Fruit fly (Drosophila melanogaster) whole organism, embryonic: ENCODE results near the gene CG6040.
A peak's percentile ranks its signal among the peaks of the same experiment; 100 is the strongest.

Experiments used
- Adf1 ChIP-seq: fragments of 200-800 bp; sonication (Bioruptor generic); IDR thresholded peaks from 2 replicates; pipeline ENCODE4 v1.3.6; 2022; ENCODE audit warnings: missing biosample characterization, missing genetic modification characterization
- CG10209 ChIP-seq: fragments of 200-800 bp; sonication (Bioruptor generic); optimal IDR thresholded peaks from 3 replicates; lab custom pipeline; 2017; ENCODE audit warnings: missing biosample characterization, mild to moderate bottlenecking, missing genetic modification characterization, missing genetic modification reagents
- CG10654 ChIP-seq: fragments of 200-800 bp; sonication (Bioruptor generic); optimal IDR thresholded peaks from 2 replicates; lab custom pipeline; 2016; ENCODE audit warnings: missing biosample characterization, missing genetic modification characterization
- CG11456 ChIP-seq: fragments of 200-800 bp; sonication (Bioruptor generic); IDR thresholded peaks from 3 replicates; pipeline ENCODE4 v1.3.6; 2022; ENCODE audit warnings: missing biosample characterization, missing genetic modification characterization
- CG14050 ChIP-seq: fragments of 200-800 bp; sonication (Bioruptor generic); IDR thresholded peaks from 3 replicates; pipeline ENCODE4 v1.3.6; 2022; ENCODE audit warnings: missing biosample characterization, missing genetic modification characterization
- CG14441 ChIP-seq: fragments of 200-800 bp; sonication (Bioruptor generic); IDR thresholded peaks from 2 replicates; pipeline ENCODE4 v1.3.6; 2022; ENCODE audit warnings: missing biosample characterization, missing genetic modification characterization
- CG14710 ChIP-seq: fragments of 200-800 bp; sonication (Bioruptor generic); optimal IDR thresholded peaks from 3 replicates; lab custom pipeline; 2019; ENCODE audit warnings: missing biosample characterization, mild to moderate bottlenecking, missing genetic modification characterization, moderate library complexity
- CG15011 ChIP-seq: fragments of 200-800 bp; sonication (Bioruptor generic); optimal IDR thresholded peaks from 3 replicates; lab custom pipeline; 2018; ENCODE audit warnings: missing biosample characterization, mild to moderate bottlenecking, missing genetic modification characterization
- CG1529 ChIP-seq: fragments of 200-800 bp; sonication (Bioruptor generic); optimal IDR thresholded peaks from 3 replicates; lab custom pipeline; 2018; ENCODE audit warnings: missing biosample characterization, missing genetic modification characterization
- CG15479 ChIP-seq: fragments of 200-800 bp; sonication (Bioruptor generic); optimal IDR thresholded peaks from 3 replicates; lab custom pipeline; 2019; ENCODE audit warnings: missing biosample characterization, mild to moderate bottlenecking, missing genetic modification characterization, moderate library complexity
- CG1602 ChIP-seq: fragments of 200-800 bp; sonication (Bioruptor generic); optimal IDR thresholded peaks from 3 replicates; lab custom pipeline; 2016; ENCODE audit warnings: missing biosample characterization, missing genetic modification characterization
- CG17829 ChIP-seq: fragments of 200-800 bp; optimal IDR thresholded peaks from 2 replicates; lab custom pipeline; 2019; ENCODE audit warnings: missing biosample characterization, mild to moderate bottlenecking, missing genetic modification characterization, moderate library complexity
- CG18619 ChIP-seq: fragments of 200-800 bp; sonication (Bioruptor generic); optimal IDR thresholded peaks from 3 replicates; lab custom pipeline; 2017; ENCODE audit warnings: missing biosample characterization, mild to moderate bottlenecking, missing genetic modification characterization
- CG18764 ChIP-seq: fragments of 200-800 bp; sonication (Bioruptor generic); optimal IDR thresholded peaks from 3 replicates; lab custom pipeline; 2016; ENCODE audit warnings: missing biosample characterization, missing genetic modification characterization
- CG2199 ChIP-seq: fragments of 200-800 bp; sonication (Bioruptor generic); IDR thresholded peaks from 3 replicates; pipeline ENCODE4 v1.3.6; 2022; ENCODE audit warnings: missing biosample characterization, missing genetic modification characterization
- CG2889 ChIP-seq: fragments of 200-800 bp; sonication (Bioruptor generic); IDR thresholded peaks from 3 replicates; pipeline ENCODE4 v1.3.6; 2022; ENCODE audit warnings: missing biosample characterization, missing genetic modification characterization
- CG32532 ChIP-seq: fragments of 200-800 bp; sonication (Bioruptor generic); IDR thresholded peaks from 2 replicates; pipeline ENCODE4 v1.3.6; 2022; ENCODE audit warnings: missing biosample characterization, missing genetic modification characterization
- CG5245 ChIP-seq: fragments of 200-800 bp; sonication (Bioruptor generic); optimal IDR thresholded peaks from 3 replicates; lab custom pipeline; 2016; ENCODE audit warnings: missing biosample characterization, missing genetic modification characterization
- CG5953 ChIP-seq: fragments of 200-800 bp; sonication (Bioruptor generic); IDR thresholded peaks from 2 replicates; pipeline ENCODE4 v1.3.6; 2022; ENCODE audit warnings: missing biosample characterization, missing genetic modification characterization
- CG6272 ChIP-seq: fragments of 200-800 bp; sonication (Bioruptor generic); IDR thresholded peaks from 2 replicates; pipeline ENCODE4 v1.3.6; 2022; ENCODE audit warnings: missing biosample characterization, missing genetic modification characterization
- CG6689 ChIP-seq: fragments of 200-800 bp; sonication (Bioruptor generic); IDR thresholded peaks from 2 replicates; pipeline ENCODE4 v1.3.6; 2022; ENCODE audit warnings: missing biosample characterization, missing genetic modification characterization
- CG7928 ChIP-seq: fragments of 200-800 bp; sonication (Bioruptor generic); optimal IDR thresholded peaks from 2 replicates; lab custom pipeline; 2017; ENCODE audit warnings: missing biosample characterization, mild to moderate bottlenecking, missing genetic modification characterization
- Camta ChIP-seq: fragments of 200-800 bp; sonication (Bioruptor generic); optimal IDR thresholded peaks from 2 replicates; lab custom pipeline; 2016; ENCODE audit warnings: missing biosample characterization, missing genetic modification characterization
- D19A ChIP-seq: fragments of 200-800 bp; optimal IDR thresholded peaks from 3 replicates; lab custom pipeline; 2019; ENCODE audit warnings: missing biosample characterization, mild to moderate bottlenecking, missing genetic modification characterization, moderate library complexity
- Dref ChIP-seq: fragments of 200-800 bp; sonication (Bioruptor generic); IDR thresholded peaks from 2 replicates; pipeline ENCODE4 v1.3.6; 2022; ENCODE audit warnings: missing biosample characterization, missing genetic modification characterization
- Elba2 ChIP-seq: fragments of 200-800 bp; sonication (Bioruptor generic); optimal IDR thresholded peaks from 3 replicates; lab custom pipeline; 2016; ENCODE audit warnings: missing biosample characterization, missing genetic modification characterization
- Lpt ChIP-seq: fragments of >200 bp; optimal IDR thresholded peaks from 2 replicates; lab custom pipeline; 2018; ENCODE audit warnings: missing biosample characterization, missing genetic modification characterization
- Max ChIP-seq: fragments of 200-800 bp; sonication (Bioruptor generic); optimal IDR thresholded peaks from 2 replicates; lab custom pipeline; 2016; ENCODE audit warnings: missing biosample characterization, mild to moderate bottlenecking, missing genetic modification characterization
- Ptx1 ChIP-seq: fragments of 200-800 bp; sonication (Bioruptor generic); IDR thresholded peaks from 2 replicates; pipeline ENCODE4 v1.3.6; 2022; ENCODE audit warnings: missing biosample characterization, missing genetic modification characterization
- Sin3A ChIP-seq: fragments of >200 bp; optimal IDR thresholded peaks from 2 replicates; lab custom pipeline; 2018
- ac ChIP-seq: fragments of 200-800 bp; sonication (Bioruptor generic); optimal IDR thresholded peaks from 3 replicates; lab custom pipeline; 2017; ENCODE audit warnings: missing biosample characterization, mild to moderate bottlenecking, missing genetic modification characterization
- ap ChIP-seq: fragments of 200-800 bp; sonication (Bioruptor generic); IDR thresholded peaks from 2 replicates; pipeline ENCODE4 v1.3.6; 2022; ENCODE audit warnings: missing biosample characterization, missing genetic modification characterization
- ara ChIP-seq: fragments of 200-800 bp; sonication (Bioruptor generic); IDR thresholded peaks from 2 replicates; pipeline ENCODE4 v1.3.6; 2022; ENCODE audit warnings: missing biosample characterization, missing genetic modification characterization
- bowl ChIP-seq: fragments of 200-800 bp; sonication (Bioruptor generic); IDR thresholded peaks from 2 replicates; pipeline ENCODE4 v1.3.6; 2022; ENCODE audit warnings: missing biosample characterization, missing genetic modification characterization
- btn ChIP-seq: fragments of 200-800 bp; sonication (Bioruptor generic); optimal IDR thresholded peaks from 2 replicates; lab custom pipeline; 2016; ENCODE audit warnings: missing biosample characterization, missing genetic modification characterization
- chm ChIP-seq: fragments of 200-800 bp; sonication (Bioruptor generic); IDR thresholded peaks from 2 replicates; pipeline ENCODE4 v1.3.6; 2022; ENCODE audit warnings: missing biosample characterization, missing genetic modification characterization
- chn ChIP-seq: fragments of 200-800 bp; sonication (Bioruptor generic); optimal IDR thresholded peaks from 2 replicates; lab custom pipeline; 2016; ENCODE audit warnings: missing biosample characterization, missing genetic modification characterization
- fd3F ChIP-seq: fragments of 200-800 bp; sonication (Bioruptor generic); optimal IDR thresholded peaks from 2 replicates; lab custom pipeline; 2018; ENCODE audit warnings: missing biosample characterization, mild to moderate bottlenecking, missing genetic modification characterization, moderate library complexity
- fd96Cb ChIP-seq: fragments of 200-800 bp; sonication (Bioruptor generic); optimal IDR thresholded peaks from 2 replicates; lab custom pipeline; 2018; ENCODE audit warnings: missing biosample characterization, mild to moderate bottlenecking, missing genetic modification characterization, moderate library complexity
- fru ChIP-seq: fragments of >200 bp; optimal IDR thresholded peaks from 2 replicates; lab custom pipeline; 2017
- jing ChIP-seq: fragments of 200-800 bp; sonication (Bioruptor generic); optimal IDR thresholded peaks from 2 replicates; lab custom pipeline; 2018; ENCODE audit warnings: missing biosample characterization, mild to moderate bottlenecking, missing genetic modification characterization
- luna ChIP-seq: fragments of 200-800 bp; sonication (Bioruptor generic); optimal IDR thresholded peaks from 2 replicates; lab custom pipeline; 2016; ENCODE audit warnings: missing biosample characterization, missing genetic modification characterization
- maf-S ChIP-seq: fragments of 200-800 bp; sonication (Bioruptor generic); optimal IDR thresholded peaks from 2 replicates; lab custom pipeline; 2016; ENCODE audit warnings: missing biosample characterization, missing genetic modification characterization
- odd ChIP-seq: fragments of 200-800 bp; sonication (Bioruptor generic); optimal IDR thresholded peaks from 2 replicates; lab custom pipeline; 2017; ENCODE audit warnings: missing biosample characterization, mild to moderate bottlenecking, missing genetic modification characterization
- pb ChIP-seq: fragments of 200-800 bp; sonication (Bioruptor generic); optimal IDR thresholded peaks from 3 replicates; lab custom pipeline; 2016; ENCODE audit warnings: missing biosample characterization, missing genetic modification characterization
- sens ChIP-seq: fragments of 200-800 bp; sonication (Bioruptor generic); peaks from one replicate; lab custom pipeline; 2016; ENCODE audit warnings: missing biosample characterization, missing genetic modification characterization
- sens-2 ChIP-seq: fragments of 200-800 bp; sonication (Bioruptor generic); IDR thresholded peaks from 2 replicates; pipeline ENCODE4 v1.3.6; 2022; ENCODE audit warnings: missing biosample characterization, missing genetic modification characterization
- seq ChIP-seq: fragments of 200-800 bp; sonication (Bioruptor generic); IDR thresholded peaks from 2 replicates; pipeline ENCODE4 v1.3.6; 2022; ENCODE audit warnings: missing biosample characterization, missing genetic modification characterization
- sim ChIP-seq: fragments of 200-800 bp; sonication (Bioruptor generic); IDR thresholded peaks from 2 replicates; pipeline ENCODE4 v1.3.6; 2022; ENCODE audit warnings: missing biosample characterization, missing genetic modification characterization
- sisA ChIP-seq: fragments of 200-800 bp; sonication (Bioruptor generic); IDR thresholded peaks from 2 replicates; pipeline ENCODE4 v1.3.6; 2022; ENCODE audit warnings: missing biosample characterization, missing genetic modification characterization
- tin ChIP-seq: fragments of 200-800 bp; sonication (Bioruptor generic); optimal IDR thresholded peaks from 3 replicates; lab custom pipeline; 2016; ENCODE audit warnings: missing biosample characterization, missing genetic modification characterization
- tup ChIP-seq: fragments of 200-800 bp; sonication (Bioruptor generic); optimal IDR thresholded peaks from 2 replicates; lab custom pipeline; 2016; ENCODE audit warnings: missing biosample characterization, mild to moderate bottlenecking, missing genetic modification characterization, moderate library complexity
- unpg ChIP-seq: fragments of 200-800 bp; sonication (Bioruptor generic); optimal IDR thresholded peaks from 3 replicates; lab custom pipeline; 2018; ENCODE audit warnings: missing biosample characterization, mild to moderate bottlenecking, missing genetic modification characterization, moderate library complexity
- usp ChIP-seq: fragments of >200 bp; optimal IDR thresholded peaks from 2 replicates; lab custom pipeline; 2017; ENCODE audit warnings: missing biosample characterization, missing genetic modification characterization

The CG6040 gene

DNA sequence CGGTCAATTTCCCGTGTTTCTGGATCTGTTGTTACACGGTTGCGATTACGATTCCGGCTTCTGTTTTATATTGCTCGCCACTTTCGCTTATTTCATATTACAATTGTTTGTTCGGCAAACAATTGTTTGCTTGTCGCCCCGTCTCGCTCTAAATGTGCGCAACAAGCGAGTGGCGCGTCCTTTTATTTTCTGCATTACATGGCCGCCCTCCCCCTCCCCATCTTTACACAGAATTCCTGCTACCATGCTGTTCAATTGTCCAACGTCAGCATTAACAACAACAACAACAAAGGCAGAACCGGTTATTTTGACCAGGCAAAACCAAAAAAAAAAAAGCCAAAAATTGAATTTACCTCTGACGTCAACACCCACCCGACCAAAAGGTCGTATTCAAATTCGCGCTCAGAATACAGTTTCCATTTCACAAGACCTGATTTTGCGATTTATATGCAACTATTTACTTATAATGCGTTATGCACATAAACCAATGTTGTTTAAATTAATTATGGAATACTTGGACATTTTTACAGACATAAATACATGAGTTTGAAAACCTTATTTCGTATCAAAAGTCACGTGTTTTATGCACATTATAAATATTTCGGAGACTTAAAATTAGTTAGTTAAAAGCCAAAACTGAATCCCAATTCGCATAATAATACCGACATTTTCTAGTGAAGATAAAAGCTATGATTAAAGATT lies 69.5 kb downstream of the CG6040 start (continued):
- TF ChIP-seq ara (GFP tag; lab: Robert Waterston, UW): no peak
- TF ChIP-seq tup: no peak
- no peak for TF ChIP-seq jing (GFP tag; lab: Kevin White, UChicago)
- no peak for TF ChIP-seq CG6689 (GFP tag; lab: Robert Waterston, UW)
- TF ChIP-seq CG5245 (GFP tag; lab: Kevin White, UChicago): no peak
- TF ChIP-seq bowl (GFP tag; lab: Robert Waterston, UW): no peak
- no peak for TF ChIP-seq CG15011 (GFP tag; lab: Kevin White, UChicago)
- no peak for TF ChIP-seq CG5953
- TF ChIP-seq seq: no peak
- no peak for TF ChIP-seq CG15479 (GFP tag; lab: Kevin White, UChicago)
- TF ChIP-seq Elba2: no peak
- no peak for TF ChIP-seq maf-S (GFP tag; lab: Kevin White, UChicago)
- TF ChIP-seq sisA (GFP tag; lab: Robert Waterston, UW): no peak
- no peak for TF ChIP-seq Ptx1 (GFP tag; lab: Robert Waterston, UW)
- TF ChIP-seq fd96Cb: no peak
- TF ChIP-seq CG1602: no peak
- TF ChIP-seq CG2889 (GFP tag; lab: Robert Waterston, UW): no peak
- TF ChIP-seq pb (GFP tag; lab: Kevin White, UChicago): no peak
- no peak for TF ChIP-seq CG10654 (GFP tag; lab: Kevin White, UChicago)
- TF ChIP-seq odd (GFP tag; lab: Kevin White, UChicago): peak; percentile 39
- no peak for TF ChIP-seq CG14441 (GFP tag; lab: Robert Waterston, UW)
- no peak for TF ChIP-seq Adf1
- no peak for TF ChIP-seq CG1529
- TF ChIP-seq usp (GFP tag; lab: Kevin White, UChicago): no peak
- peak; percentile 14; the same call in 1 of the 2 replicates for TF ChIP-seq CG32532
- no peak for TF ChIP-seq Camta
- no peak for TF ChIP-seq D19A (tag; lab: Kevin White, UChicago)
- TF ChIP-seq Dref (GFP tag; lab: Robert Waterston, UW): no peak
- no peak for TF ChIP-seq Lpt
- 0 out of 2 replicates have a peak, but pooled peaks have one; percentile 17 for TF ChIP-seq chm
- no peak for TF ChIP-seq CG6272
- no peak for TF ChIP-seq CG14050
- TF ChIP-seq CG14710 (tag; lab: Kevin White, UChicago): no peak
- TF ChIP-seq sens-2 (GFP tag; lab: Robert Waterston, UW): no peak
- no peak for TF ChIP-seq luna (GFP tag; lab: Kevin White, UChicago)
- no peak for TF ChIP-seq btn
- no peak for TF ChIP-seq CG18619 (GFP tag; lab: Kevin White, UChicago)
- no peak for TF ChIP-seq ac (GFP tag; lab: Kevin White, UChicago)
- TF ChIP-seq CG11456: no peak
- TF ChIP-seq tin (GFP tag; lab: Kevin White, UChicago): no peak
- TF ChIP-seq sim (GFP tag; lab: Robert Waterston, UW): no peak
- no peak for TF ChIP-seq fd3F (GFP tag; lab: Kevin White, UChicago)
- TF ChIP-seq CG2199 (GFP tag; lab: Robert Waterston, UW): 0 out of 3 replicates have a peak, but pooled peaks have one; percentile 35
- TF ChIP-seq Max (GFP tag; lab: Kevin White, UChicago): no peak
- peak; percentile 83 for TF ChIP-seq sens (GFP tag; lab: Kevin White, UChicago)
- TF ChIP-seq unpg (GFP tag; lab: Kevin White, UChicago): no peak
- TF ChIP-seq chn: no peak
- no peak for TF ChIP-seq fru (lab: Kevin White, UChicago)
- TF ChIP-seq Sin3A (lab: Kevin White, UChicago): no peak
- TF ChIP-seq ap (GFP tag; lab: Robert Waterston, UW): no peak
- no peak for TF ChIP-seq CG18764 (GFP tag; lab: Kevin White, UChicago)
- no peak for TF ChIP-seq CG10209
- no peak for TF ChIP-seq CG7928
- no peak for TF ChIP-seq CG17829 (tag; lab: Kevin White, UChicago)
